Worm (Caenorhabditis elegans) whole organism, young adult: ENCODE data around the gene ins-21.

Experiments
- B0261.1 ChIP-seq: sonication (generic microtip); optimal IDR thresholded peaks from 2 replicates; lab custom pipeline; 2016; ENCODE audit warnings: mild to moderate bottlenecking, missing genetic modification characterization, moderate library complexity, missing compliant biosample characterization
- C17E4.6 ChIP-seq: fragments of 200-800 bp; sonication (Bioruptor generic); IDR thresholded peaks from 2 replicates; pipeline ENCODE4 v1.3.6; 2022; ENCODE audit warnings: missing genetic modification reagents, missing genetic modification characterization, missing compliant biosample characterization
- nfya-1 ChIP-seq: sonication (generic microtip); optimal IDR thresholded peaks from 2 replicates; lab custom pipeline; 2017; ENCODE audit warnings: antibody characterized with exemption, missing compliant biosample characterization, missing genetic modification characterization, borderline replicate concordance; ENCODE audit not compliant: insufficient read depth
- nfya-2 ChIP-seq: fragments of 200-800 bp; sonication (Bioruptor generic); IDR thresholded peaks from 2 replicates; pipeline ENCODE4 v1.3.6; 2022; ENCODE audit warnings: missing genetic modification reagents, missing genetic modification characterization, missing compliant biosample characterization
- snpc-4 ChIP-seq, 5 experiments: fragments of 150-350 bp in 1 of 5; sonication (generic microtip) in 4 of 5; optimal IDR thresholded peaks; 2 replicates each; lab custom pipeline; 2014 to 2018; ENCODE audit warnings: missing genetic modification characterization in 5 of 5, missing biosample characterization in 3 of 5, antibody characterized with exemption in 2 of 5, mild to moderate bottlenecking in 2 of 5, missing compliant biosample characterization in 2 of 5, missing genotype in 2 of 5, moderate library complexity in 2 of 5, missing genetic modification reagents in 1 of 5

- TF ChIP-seq nfya-2 (no peak), snpc-4 (GFP tag; optimal IDR thresholded peaks at IDR 0.05; lab: Kevin White, UChicago) (no peak), snpc-4 (tag; optimal IDR thresholded peaks at IDR 0.05; lab: Kevin White, UChicago) (no peak), nfya-1 (tag; lab: Kevin White, UChicago) (no peak), B0261.1 (no peak), C17E4.6 (no peak)
Measured at ce11 chrIII:9997890-9998289, 25.7 kb upstream of the ins-21 start, which contains the start of gene pqn-8.
